Worm (Caenorhabditis elegans) whole organism, young adult: ENCODE results near the gene lgc-49.

Source experiments
- B0019.2 ChIP-seq: fragments of 200-800 bp; sonication (Bioruptor generic); conservative IDR thresholded peaks from 2 replicates; pipeline ENCODE4 v1.3.6; 2022; ENCODE audit warnings: missing genetic modification reagents, missing genetic modification characterization, missing compliant biosample characterization
- B0261.1 ChIP-seq: sonication (generic microtip); optimal IDR thresholded peaks from 2 replicates; lab custom pipeline; 2016; ENCODE audit warnings: mild to moderate bottlenecking, missing genetic modification characterization, moderate library complexity, missing compliant biosample characterization
- C17E4.6 ChIP-seq: fragments of 200-800 bp; sonication (Bioruptor generic); IDR thresholded peaks from 2 replicates; pipeline ENCODE4 v1.3.6; 2022; ENCODE audit warnings: missing genetic modification reagents, missing genetic modification characterization, missing compliant biosample characterization
- D2030.7 ChIP-seq: fragments of 200-800 bp; sonication (Bioruptor generic); IDR thresholded peaks from 2 replicates; pipeline ENCODE4 v1.3.6; 2022; ENCODE audit warnings: missing genetic modification reagents, missing genetic modification characterization, missing compliant biosample characterization
- F10E7.11 ChIP-seq: sonication (generic microtip); optimal IDR thresholded peaks from 2 replicates; lab custom pipeline; 2017; ENCODE audit warnings: mild to moderate bottlenecking, missing genetic modification characterization, moderate library complexity, missing compliant biosample characterization
- F22D6.2 ChIP-seq: sonication (generic microtip); optimal IDR thresholded peaks from 2 replicates; lab custom pipeline; 2016; ENCODE audit warnings: mild to moderate bottlenecking, missing genetic modification characterization, missing compliant biosample characterization
- F52B5.7 ChIP-seq: sonication (generic microtip); optimal IDR thresholded peaks from 2 replicates; lab custom pipeline; 2016; ENCODE audit warnings: mild to moderate bottlenecking, missing genetic modification characterization, missing compliant biosample characterization
- K11D2.4 ChIP-seq: fragments of 200-800 bp; sonication (Bioruptor generic); IDR thresholded peaks from 2 replicates; pipeline ENCODE4 v1.3.6; 2022; ENCODE audit warnings: missing genetic modification reagents, missing genetic modification characterization, missing compliant biosample characterization
- K12H6.12 ChIP-seq: fragments of 200-800 bp; sonication (Bioruptor generic); optimal IDR thresholded peaks from 2 replicates; lab custom pipeline; 2018; ENCODE audit warnings: mild to moderate bottlenecking, missing genetic modification characterization, missing compliant biosample characterization
- T26A5.8 ChIP-seq: sonication (generic microtip); optimal IDR thresholded peaks from 2 replicates; lab custom pipeline; 2016; ENCODE audit warnings: missing genetic modification characterization, missing compliant biosample characterization
- Y53G8AR.9 ChIP-seq: fragments of 200-800 bp; sonication (Bioruptor generic); conservative IDR thresholded peaks from 2 replicates; pipeline ENCODE4 v1.3.6; 2022; ENCODE audit warnings: missing genetic modification reagents, missing genetic modification characterization, missing compliant biosample characterization
- akir-1 ChIP-seq: fragments of 200-800 bp; sonication (Bioruptor generic); optimal IDR thresholded peaks from 2 replicates; lab custom pipeline; 2018; ENCODE audit warnings: mild to moderate bottlenecking, missing genetic modification characterization, moderate library complexity, missing compliant biosample characterization
- ama-1 ChIP-seq, 3 experiments: fragments of 150-350 bp in 1 of 3; sonication (generic microtip) in 2 of 3; optimal IDR thresholded peaks; 2 replicates each; lab custom pipeline; 2014 to 2018; ENCODE audit warnings: missing biosample characterization in 2 of 3, missing genetic modification characterization in 2 of 3, missing genetic modification reagents in 2 of 3
- aptf-2 ChIP-seq: fragments of 200-800 bp; sonication (Bioruptor generic); conservative IDR thresholded peaks from 2 replicates; pipeline ENCODE4 v1.3.6; 2022; ENCODE audit warnings: missing genetic modification reagents, missing genetic modification characterization, missing compliant biosample characterization
- aptf-3 ChIP-seq: fragments of 200-800 bp; sonication (Bioruptor generic); IDR thresholded peaks from 2 replicates; pipeline ENCODE4 v1.3.6; 2022; ENCODE audit warnings: missing genetic modification characterization, missing compliant biosample characterization
- attf-3 ChIP-seq: fragments of 200-800 bp; sonication (Bioruptor generic); conservative IDR thresholded peaks from 2 replicates; pipeline ENCODE4 v1.3.6; 2022; ENCODE audit warnings: missing genetic modification reagents, missing genetic modification characterization, missing compliant biosample characterization
- bed-2 ChIP-seq: fragments of 200-800 bp; sonication (Bioruptor generic); IDR thresholded peaks from 2 replicates; pipeline ENCODE4 v1.3.6; 2022; ENCODE audit warnings: missing genetic modification reagents, missing genetic modification characterization, missing compliant biosample characterization
- ceh-27 ChIP-seq: fragments of 200-800 bp; sonication (Bioruptor generic); optimal IDR thresholded peaks from 2 replicates; lab custom pipeline; 2018; ENCODE audit warnings: mild to moderate bottlenecking, missing genetic modification characterization, moderate library complexity, missing compliant biosample characterization
- ceh-79 ChIP-seq: sonication (generic microtip); optimal IDR thresholded peaks from 2 replicates; lab custom pipeline; 2017; ENCODE audit warnings: mild to moderate bottlenecking, missing genetic modification characterization, missing compliant biosample characterization
- ekl-4 ChIP-seq: fragments of 200-800 bp; sonication (Bioruptor generic); IDR thresholded peaks from 2 replicates; pipeline ENCODE4 v1.3.6; 2022; ENCODE audit warnings: missing genetic modification reagents, missing genetic modification characterization, missing compliant biosample characterization
- hlh-12 ChIP-seq: sonication (generic microtip); optimal IDR thresholded peaks from 2 replicates; lab custom pipeline; 2016; ENCODE audit warnings: missing genetic modification characterization, missing compliant biosample characterization
- hlh-26 ChIP-seq: fragments of 200-800 bp; sonication (Bioruptor generic); conservative IDR thresholded peaks from 2 replicates; pipeline ENCODE4 v1.3.6; 2022; ENCODE audit warnings: missing genetic modification reagents, missing genetic modification characterization, missing compliant biosample characterization
- lin-35 ChIP-seq, 3 experiments: fragments of 150-350 bp in 2 of 3; sonication (generic microtip) in 1 of 3; optimal IDR thresholded peaks; 2 replicates each; lab custom pipeline; 2014 to 2018; ENCODE audit warnings: missing biosample characterization in 3 of 3, missing genetic modification characterization in 3 of 3, missing genetic modification reagents in 3 of 3
- lin-40 ChIP-seq: sonication (generic microtip); optimal IDR thresholded peaks from 2 replicates; lab custom pipeline; 2016; ENCODE audit warnings: missing genetic modification characterization, mild to moderate bottlenecking, missing compliant biosample characterization, missing genotype, missing genetic modification reagents
- lin-54 ChIP-seq: fragments of 200-800 bp; sonication (Bioruptor generic); optimal IDR thresholded peaks from 2 replicates; lab custom pipeline; 2018; ENCODE audit warnings: mild to moderate bottlenecking, missing genetic modification characterization, missing compliant biosample characterization
- madf-8 ChIP-seq: fragments of 200-800 bp; sonication (Bioruptor generic); conservative IDR thresholded peaks from 2 replicates; pipeline ENCODE4 v1.3.6; 2022; ENCODE audit warnings: missing genetic modification reagents, missing genetic modification characterization, missing compliant biosample characterization
- mel-28 ChIP-seq: sonication (generic microtip); optimal IDR thresholded peaks from 2 replicates; lab custom pipeline; 2016; ENCODE audit warnings: borderline replicate concordance, mild to moderate bottlenecking, missing genetic modification characterization, missing compliant biosample characterization
- nhr-27 ChIP-seq: fragments of 200-800 bp; sonication (Bioruptor generic); optimal IDR thresholded peaks from 2 replicates; lab custom pipeline; 2018; ENCODE audit warnings: mild to moderate bottlenecking, missing genetic modification characterization, moderate library complexity, missing compliant biosample characterization
- nhr-80 ChIP-seq: sonication (generic microtip); optimal IDR thresholded peaks from 2 replicates; lab custom pipeline; 2016; ENCODE audit warnings: missing genetic modification characterization, missing compliant biosample characterization
- rcor-1 ChIP-seq: fragments of 200-800 bp; sonication (Bioruptor generic); IDR thresholded peaks from 2 replicates; pipeline ENCODE4 v1.3.6; 2022; ENCODE audit warnings: missing genetic modification reagents, missing genetic modification characterization, missing compliant biosample characterization
- repo-1 ChIP-seq: sonication (generic microtip); optimal IDR thresholded peaks from 2 replicates; lab custom pipeline; 2017; ENCODE audit warnings: mild to moderate bottlenecking, missing genetic modification characterization, missing compliant biosample characterization
- snpc-1.3 ChIP-seq: sonication (generic microtip); optimal IDR thresholded peaks from 2 replicates; lab custom pipeline; 2017; ENCODE audit warnings: missing genetic modification characterization, mild to moderate bottlenecking, missing compliant biosample characterization, antibody characterized with exemption, moderate library complexity, missing genotype, missing genetic modification reagents; ENCODE audit not compliant: insufficient read depth
- sptf-2 ChIP-seq: fragments of 200-800 bp; sonication (Bioruptor generic); optimal IDR thresholded peaks from 2 replicates; lab custom pipeline; 2018; ENCODE audit warnings: mild to moderate bottlenecking, missing genetic modification characterization, missing compliant biosample characterization
- tbx-9 ChIP-seq: sonication (generic microtip); optimal IDR thresholded peaks from 2 replicates; lab custom pipeline; 2016; ENCODE audit warnings: borderline replicate concordance, missing genetic modification characterization, inconsistent platforms, missing compliant biosample characterization

The lgc-49 gene

ce11 chrV:11182925-11183324 lies 8.2 kb upstream of the lgc-49 start, which contains the start of gene cnc-10:
cnc-10 (plus strand) TSS chrV:11183225.
- no peak for TF ChIP-seq ekl-4 (GFP tag; lab: Robert Waterston, UW)
- TF ChIP-seq repo-1 (tag; lab: Kevin White, UChicago): no peak
- no peak for TF ChIP-seq hlh-12 (tag; lab: Kevin White, UChicago)
- no peak for TF ChIP-seq nhr-27 (tag; lab: Kevin White, UChicago)
- no peak for TF ChIP-seq madf-8 (GFP tag; lab: Robert Waterston, UW)

ce11 chrV:11196109-11196508 lies 5.0 kb downstream of the lgc-49 start, which contains the start of gene clc-6:
clc-6 (minus strand) TSS chrV:11196209.
- TF ChIP-seq F22D6.2 (tag; lab: Kevin White, UChicago): no peak
- TF ChIP-seq tbx-9 (tag; lab: Kevin White, UChicago): no peak
- TF ChIP-seq akir-1 (GFP tag; lab: Kevin White, UChicago): no peak
- TF ChIP-seq lin-35 (GFP tag; optimal IDR thresholded peaks at IDR 0.05; lab: Kevin White, UChicago): no peak
- no peak for TF ChIP-seq aptf-3 (GFP tag; lab: Robert Waterston, UW)
- TF ChIP-seq ceh-79 (tag; lab: Kevin White, UChicago): no peak
- no peak for TF ChIP-seq snpc-1.3 (tag; lab: Kevin White, UChicago)
- no peak for TF ChIP-seq mel-28 (tag; lab: Kevin White, UChicago)
- no peak for TF ChIP-seq aptf-2
- TF ChIP-seq K12H6.12 (tag; lab: Kevin White, UChicago): no peak
- no peak for TF ChIP-seq sptf-2
- no peak for TF ChIP-seq attf-3 (GFP tag; lab: Robert Waterston, UW)

ce11 chrV:11196631-11197258 lies 5.7 kb downstream of the lgc-49 start:
- TF ChIP-seq lin-40 (peak; percentile 26), Y53G8AR.9 (GFP tag; lab: Robert Waterston, UW) (no peak), F22D6.2 (tag; lab: Kevin White, UChicago) (no peak)

- TF ChIP-seq B0261.1 (no peak), ama-1 (optimal IDR thresholded peaks at IDR 0.05; lab: Kevin White, UChicago) (no peak), ama-1 (GFP tag; optimal IDR thresholded peaks at IDR 0.05; lab: Kevin White, UChicago) (no peak), C17E4.6 (no peak), T26A5.8 (tag; lab: Kevin White, UChicago) (no peak), sptf-2 (no peak), rcor-1 (GFP tag; lab: Robert Waterston, UW) (no peak), bed-2 (GFP tag; lab: Robert Waterston, UW) (no peak), K11D2.4 (GFP tag; lab: Robert Waterston, UW) (no peak), B0019.2 (GFP tag; lab: Robert Waterston, UW) (no peak), lin-54 (no peak), F52B5.7 (tag; lab: Kevin White, UChicago) (no peak), hlh-12 (tag; lab: Kevin White, UChicago) (no peak), ceh-27 (no peak), D2030.7 (GFP tag; lab: Robert Waterston, UW) (no peak), hlh-26 (GFP tag; lab: Robert Waterston, UW) (no peak), F10E7.11 (tag; lab: Kevin White, UChicago) (no peak), nhr-80 (tag; lab: Kevin White, UChicago) (no peak)
Observed at ce11 chrV:11198094-11198493, 7.0 kb downstream of the lgc-49 start.
